Worm (Caenorhabditis elegans): Measurements from ENCODE around the gene twk-25.

ce11 chrIV:11486859-11487258 lies 17.7 kb upstream of the twk-25 start:
- TF ChIP-seq ceh-82 (tag; optimal IDR thresholded peaks at IDR 0.05) (no peak), nhr-76 (tag; optimal IDR thresholded peaks at IDR 0.05) (no peak), nhr-237 (tag; optimal IDR thresholded peaks at IDR 0.05) (no peak), elt-2 (tag; optimal IDR thresholded peaks at IDR 0.05) (no peak)

Data from whole organism, L1 larva.